Worm (Caenorhabditis elegans): ENCODE data around the gene C25D7.15.

C25D7.15 gene

ce11 chrV:15063987-15064386 lies 4.4 kb downstream of the C25D7.15 start, which contains the start of gene rap-2:
Gene rap-2 (minus strand): TSS chrV:15064087.
- no peak for TF ChIP-seq nhr-28 (tag; optimal IDR thresholded peaks at IDR 0.05)
- TF ChIP-seq lin-39 (tag; optimal IDR thresholded peaks at IDR 0.05): no peak
- TF ChIP-seq nhr-11 (tag; optimal IDR thresholded peaks at IDR 0.05): no peak
- TF ChIP-seq hmg-11 (tag; optimal IDR thresholded peaks at IDR 0.05): no peak
- no peak for TF ChIP-seq R02D3.7 (tag; optimal IDR thresholded peaks at IDR 0.05)
- TF ChIP-seq lin-15B (tag; optimal IDR thresholded peaks at IDR 0.05): no peak
- TF ChIP-seq ceh-28 (tag; optimal IDR thresholded peaks at IDR 0.05): no peak
- TF ChIP-seq ZK546.5 (tag; optimal IDR thresholded peaks at IDR 0.05): no peak
- no peak for TF ChIP-seq mdl-1 (tag; optimal IDR thresholded peaks at IDR 0.05)
- no peak for TF ChIP-seq zag-1 (tag; optimal IDR thresholded peaks at IDR 0.05)
- TF ChIP-seq nhr-23 (tag; optimal IDR thresholded peaks at IDR 0.05): no peak
- no peak for TF ChIP-seq egl-27 (tag; optimal IDR thresholded peaks at IDR 0.05)
- TF ChIP-seq fos-1 (tag; optimal IDR thresholded peaks at IDR 0.05): no peak

ce11 chrV:15065068-15065744 lies 5.6 kb downstream of the C25D7.15 start, which contains the start of gene C25D7.9:
Gene C25D7.9 (plus strand): TSS chrV:15065135.
- TF ChIP-seq lsy-12 (tag; optimal IDR thresholded peaks at IDR 0.05): no peak
- TF ChIP-seq aly-2 (tag; optimal IDR thresholded peaks at IDR 0.05): no peak
- TF ChIP-seq egl-5 (tag; optimal IDR thresholded peaks at IDR 0.05): no peak
- TF ChIP-seq elt-3 (tag; optimal IDR thresholded peaks at IDR 0.05): no peak
- TF ChIP-seq elt-2 (tag; optimal IDR thresholded peaks at IDR 0.05): no peak
- TF ChIP-seq nhr-11 (tag; optimal IDR thresholded peaks at IDR 0.05): no peak
- peak; percentile 20 for TF ChIP-seq lin-39 (tag; optimal IDR thresholded peaks at IDR 0.05)
- no peak for TF ChIP-seq mdl-1 (tag; optimal IDR thresholded peaks at IDR 0.05)
- no peak for TF ChIP-seq ztf-11 (tag; optimal IDR thresholded peaks at IDR 0.05)
- TF ChIP-seq ceh-82 (tag; optimal IDR thresholded peaks at IDR 0.05): no peak
- TF ChIP-seq nhr-25 (tag; optimal IDR thresholded peaks at IDR 0.05): peak; percentile 6
- TF ChIP-seq nhr-77 (tag; optimal IDR thresholded peaks at IDR 0.05): no peak
- no peak for TF ChIP-seq ZK546.5 (tag; optimal IDR thresholded peaks at IDR 0.05)
- TF ChIP-seq skn-1 (tag; optimal IDR thresholded peaks at IDR 0.05): no peak
- no peak for TF ChIP-seq ceh-9 (tag; optimal IDR thresholded peaks at IDR 0.05)
- no peak for TF ChIP-seq nhr-43 (tag; optimal IDR thresholded peaks at IDR 0.05; ENCODE audit: poor library complexity, severe bottlenecking)
- TF ChIP-seq ama-1 (optimal IDR thresholded peaks at IDR 0.05): no peak
- TF ChIP-seq ceh-16 (tag; optimal IDR thresholded peaks at IDR 0.05): no peak
- TF ChIP-seq zag-1 (tag; optimal IDR thresholded peaks at IDR 0.05): no peak
- TF ChIP-seq nfya-1 (tag; optimal IDR thresholded peaks at IDR 0.05; ENCODE audit: insufficient read depth): peak; percentile 33
- TF ChIP-seq hmg-11 (tag; optimal IDR thresholded peaks at IDR 0.05): peak; percentile 39
- TF ChIP-seq pha-4 (tag; optimal IDR thresholded peaks at IDR 0.05): peak; percentile 28
- no peak for TF ChIP-seq pqm-1 (tag; optimal IDR thresholded peaks at IDR 0.05)
- no peak for TF ChIP-seq egl-27 (tag; optimal IDR thresholded peaks at IDR 0.05)
- no peak for TF ChIP-seq unc-62 (GFP tag; optimal IDR thresholded peaks at IDR 0.05)
- no peak for TF ChIP-seq nhr-23 (tag; optimal IDR thresholded peaks at IDR 0.05)
- no peak for TF ChIP-seq ztf-4 (tag; optimal IDR thresholded peaks at IDR 0.05)
- no peak for TF ChIP-seq fkh-2 (tag; optimal IDR thresholded peaks at IDR 0.05)
- TF ChIP-seq fos-1 (tag; optimal IDR thresholded peaks at IDR 0.05): no peak
- TF ChIP-seq nhr-67 (tag; optimal IDR thresholded peaks at IDR 0.05): no peak
- TF ChIP-seq nhr-28 (tag; optimal IDR thresholded peaks at IDR 0.05): no peak
- peak; percentile 45 for TF ChIP-seq lin-15B (tag; optimal IDR thresholded peaks at IDR 0.05)
- no peak for TF ChIP-seq R02D3.7 (tag; optimal IDR thresholded peaks at IDR 0.05)

- TF ChIP-seq nhr-76 (tag; optimal IDR thresholded peaks at IDR 0.05) (no peak), R02D3.7 (tag; optimal IDR thresholded peaks at IDR 0.05) (no peak), lin-15B (tag; optimal IDR thresholded peaks at IDR 0.05) (no peak), nhr-12 (tag; optimal IDR thresholded peaks at IDR 0.05) (no peak), pha-4 (tag; optimal IDR thresholded peaks at IDR 0.05) (no peak), ztf-11 (tag; optimal IDR thresholded peaks at IDR 0.05) (no peak), pqm-1 (tag; optimal IDR thresholded peaks at IDR 0.05) (no peak), nhr-237 (tag; optimal IDR thresholded peaks at IDR 0.05) (no peak), elt-3 (tag; optimal IDR thresholded peaks at IDR 0.05) (no peak), unc-39 (tag; optimal IDR thresholded peaks at IDR 0.05) (no peak), nhr-28 (tag; optimal IDR thresholded peaks at IDR 0.05) (no peak), mml-1 (tag; optimal IDR thresholded peaks at IDR 0.05) (no peak), nhr-67 (tag; optimal IDR thresholded peaks at IDR 0.05) (no peak), snpc-4 (tag; optimal IDR thresholded peaks at IDR 0.05) (no peak), egl-5 (tag; optimal IDR thresholded peaks at IDR 0.05) (no peak), fkh-2 (tag; optimal IDR thresholded peaks at IDR 0.05) (no peak), unc-62 (GFP tag; optimal IDR thresholded peaks at IDR 0.05) (no peak), ztf-4 (tag; optimal IDR thresholded peaks at IDR 0.05) (no peak), daf-12 (tag; optimal IDR thresholded peaks at IDR 0.05) (no peak)
Observed at ce11 chrV:15065837-15066348, 6.3 kb downstream of the C25D7.15 start, which contains the start of gene otub-1. Gene otub-1 (plus strand): TSS chrV:15066298.

Measured in whole organism, L3 larva.